Worm (Caenorhabditis elegans) whole organism, young adult: Measurements from ENCODE around the gene Y69H2.7.

Experiments used
- attf-5 ChIP-seq: fragments of 200-800 bp; sonication (Bioruptor generic); optimal IDR thresholded peaks from 2 replicates; lab custom pipeline; 2018; ENCODE audit warnings: mild to moderate bottlenecking, missing genetic modification characterization, missing compliant biosample characterization
- unc-62 ChIP-seq: fragments of 150-350 bp; optimal IDR thresholded peaks from 2 replicates; lab custom pipeline; 2014; ENCODE audit warnings: missing biosample characterization, missing genetic modification reagents, missing genetic modification characterization

DNA sequence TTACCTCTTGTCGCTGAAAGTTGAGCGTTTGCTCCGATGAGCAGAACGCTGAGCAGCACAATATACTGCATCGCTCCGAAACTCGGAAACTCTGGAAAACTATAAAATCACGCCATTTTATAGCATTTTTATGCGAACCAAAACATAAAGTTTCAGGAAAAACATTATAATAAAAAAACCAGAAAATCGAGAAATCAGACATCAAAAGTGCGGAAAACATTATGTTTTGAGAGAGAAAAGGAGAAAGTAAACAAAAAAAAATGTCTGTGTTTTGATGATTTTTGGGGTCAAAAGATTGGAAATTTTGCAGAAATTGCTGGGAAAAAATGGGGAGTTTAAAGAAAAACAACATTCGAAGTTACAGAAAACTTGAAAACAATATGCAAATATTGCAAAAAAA is 25.8 kb upstream of the Y69H2.7 start, which contains the start of gene Y69H2.3:
- TF ChIP-seq attf-5 (GFP tag; lab: Kevin White, UChicago) (no peak), unc-62 (GFP tag; lab: Kevin White, UChicago) (no peak)
